Fruit fly (Drosophila melanogaster) whole organism, embryonic: ENCODE measurements around the gene Zaf1.

Experiments
- Ada2b ChIP-seq: fragments of 200-800 bp; sonication (Bioruptor generic); IDR thresholded peaks from 2 replicates; pipeline ENCODE4 v1.3.6; 2022; ENCODE audit warnings: missing biosample characterization, missing genetic modification characterization
- CG10654 ChIP-seq: fragments of 200-800 bp; sonication (Bioruptor generic); optimal IDR thresholded peaks from 2 replicates; lab custom pipeline; 2016; ENCODE audit warnings: missing biosample characterization, missing genetic modification characterization
- CG11456 ChIP-seq: fragments of 200-800 bp; sonication (Bioruptor generic); IDR thresholded peaks from 3 replicates; pipeline ENCODE4 v1.3.6; 2022; ENCODE audit warnings: missing biosample characterization, missing genetic modification characterization
- CG11695 ChIP-seq: fragments of 200-800 bp; sonication (Bioruptor generic); IDR thresholded peaks from 3 replicates; pipeline ENCODE4 v1.3.6; 2022; ENCODE audit warnings: missing biosample characterization, missing genetic modification characterization
- CG14860 ChIP-seq: fragments of 200-800 bp; sonication (Bioruptor generic); IDR thresholded peaks from 3 replicates; pipeline ENCODE4 v1.3.6; 2022; ENCODE audit warnings: missing biosample characterization, missing genetic modification characterization; ENCODE audit not compliant: partially characterized antibody
- CG15514 ChIP-seq: fragments of 200-800 bp; sonication (Bioruptor generic); optimal IDR thresholded peaks from 3 replicates; lab custom pipeline; 2017; ENCODE audit warnings: missing biosample characterization, missing genetic modification characterization, mild to moderate bottlenecking, moderate library complexity, missing genetic modification reagents
- CG17186 ChIP-seq: fragments of 200-800 bp; sonication (Bioruptor generic); optimal IDR thresholded peaks from 3 replicates; lab custom pipeline; 2017; ENCODE audit warnings: missing biosample characterization, missing genetic modification reagents, missing genetic modification characterization
- CG17328 ChIP-seq: fragments of 200-800 bp; sonication (Bioruptor generic); IDR thresholded peaks from 2 replicates; pipeline ENCODE4 v1.3.6; 2022; ENCODE audit warnings: missing biosample characterization, missing genetic modification characterization
- CG17359 ChIP-seq: fragments of 200-800 bp; sonication (Bioruptor generic); optimal IDR thresholded peaks from 3 replicates; lab custom pipeline; 2018; ENCODE audit warnings: missing biosample characterization, mild to moderate bottlenecking, missing genetic modification characterization, moderate library complexity
- CG17568 ChIP-seq: fragments of 200-800 bp; sonication (Bioruptor generic); optimal IDR thresholded peaks from 2 replicates; lab custom pipeline; 2018; ENCODE audit warnings: missing biosample characterization, mild to moderate bottlenecking, missing genetic modification characterization, moderate library complexity
- CG18599 ChIP-seq: fragments of 200-800 bp; sonication (Bioruptor generic); optimal IDR thresholded peaks from 3 replicates; lab custom pipeline; 2017; ENCODE audit warnings: missing biosample characterization, missing genetic modification characterization, mild to moderate bottlenecking, moderate library complexity, missing genetic modification reagents
- CG2129 ChIP-seq: fragments of 200-800 bp; sonication (Bioruptor generic); IDR thresholded peaks from 2 replicates; pipeline ENCODE4 v1.3.6; 2022; ENCODE audit warnings: missing biosample characterization, missing genetic modification characterization; ENCODE audit not compliant: partially characterized antibody
- CG2889 ChIP-seq: fragments of 200-800 bp; sonication (Bioruptor generic); IDR thresholded peaks from 3 replicates; pipeline ENCODE4 v1.3.6; 2022; ENCODE audit warnings: missing biosample characterization, missing genetic modification characterization
- CG30431 ChIP-seq: fragments of 200-800 bp; sonication (Bioruptor generic); optimal IDR thresholded peaks from 2 replicates; lab custom pipeline; 2017; ENCODE audit warnings: missing biosample characterization, missing genetic modification characterization
- CG33557 ChIP-seq: fragments of 200-800 bp; sonication (Bioruptor generic); optimal IDR thresholded peaks from 2 replicates; lab custom pipeline; 2019; ENCODE audit warnings: missing biosample characterization, mild to moderate bottlenecking, missing genetic modification characterization, moderate library complexity
- CG42726 ChIP-seq: fragments of 200-800 bp; sonication (Bioruptor generic); IDR thresholded peaks from 2 replicates; pipeline ENCODE4 v1.3.6; 2022; ENCODE audit warnings: missing biosample characterization, missing genetic modification characterization; ENCODE audit not compliant: partially characterized antibody
- CG4424 ChIP-seq: fragments of 200-800 bp; sonication (Bioruptor generic); optimal IDR thresholded peaks from 3 replicates; lab custom pipeline; 2016; ENCODE audit warnings: missing biosample characterization, missing genetic modification characterization
- CG5245 ChIP-seq: fragments of 200-800 bp; sonication (Bioruptor generic); optimal IDR thresholded peaks from 3 replicates; lab custom pipeline; 2016; ENCODE audit warnings: missing biosample characterization, missing genetic modification characterization
- CG6254 ChIP-seq: fragments of 200-800 bp; sonication (Bioruptor generic); optimal IDR thresholded peaks from 3 replicates; lab custom pipeline; 2017; ENCODE audit warnings: mild to moderate bottlenecking, missing biosample characterization, missing genetic modification reagents, missing genetic modification characterization
- CG6765 ChIP-seq: fragments of 200-800 bp; sonication (Bioruptor generic); optimal IDR thresholded peaks from 3 replicates; lab custom pipeline; 2017; ENCODE audit warnings: missing biosample characterization, mild to moderate bottlenecking, missing genetic modification characterization
- CG8924 ChIP-seq: fragments of 200-800 bp; optimal IDR thresholded peaks from 3 replicates; lab custom pipeline; 2019; ENCODE audit warnings: missing biosample characterization, mild to moderate bottlenecking, missing genetic modification characterization, moderate library complexity
- D19B ChIP-seq: fragments of 200-800 bp; sonication (Bioruptor generic); optimal IDR thresholded peaks from 2 replicates; lab custom pipeline; 2017; ENCODE audit warnings: missing biosample characterization, mild to moderate bottlenecking, missing genetic modification characterization
- Dip2 ChIP-seq: fragments of 200-800 bp; sonication (Bioruptor generic); IDR thresholded peaks from 2 replicates; pipeline ENCODE4 v1.3.6; 2022; ENCODE audit warnings: missing biosample characterization, missing genetic modification characterization
- Dref ChIP-seq: fragments of 200-800 bp; sonication (Bioruptor generic); IDR thresholded peaks from 2 replicates; pipeline ENCODE4 v1.3.6; 2022; ENCODE audit warnings: missing biosample characterization, missing genetic modification characterization
- Fer2 ChIP-seq: fragments of 200-800 bp; sonication (Bioruptor generic); optimal IDR thresholded peaks from 2 replicates; lab custom pipeline; 2018; ENCODE audit warnings: missing biosample characterization, mild to moderate bottlenecking, missing genetic modification characterization, moderate library complexity
- Lhr ChIP-seq: fragments of 200-800 bp; sonication (Bioruptor generic); optimal IDR thresholded peaks from 3 replicates; lab custom pipeline; 2017; ENCODE audit warnings: mild to moderate bottlenecking, missing biosample characterization, missing genetic modification reagents, missing genetic modification characterization
- MESR4 ChIP-seq: fragments of 200-800 bp; sonication (Bioruptor generic); optimal IDR thresholded peaks from 2 replicates; lab custom pipeline; 2018; ENCODE audit warnings: missing biosample characterization, mild to moderate bottlenecking, missing genetic modification characterization, moderate library complexity
- Mrtf ChIP-seq: fragments of 200-800 bp; sonication (Bioruptor generic); IDR thresholded peaks from 3 replicates; pipeline ENCODE4 v1.3.6; 2022; ENCODE audit warnings: missing biosample characterization, missing genetic modification characterization
- Nf-YC ChIP-seq: fragments of 200-800 bp; optimal IDR thresholded peaks from 3 replicates; lab custom pipeline; 2019; ENCODE audit warnings: missing biosample characterization, mild to moderate bottlenecking, missing genetic modification characterization, moderate library complexity
- Side ChIP-seq: fragments of 200-800 bp; sonication (Bioruptor generic); optimal IDR thresholded peaks from 2 replicates; lab custom pipeline; 2016; ENCODE audit warnings: missing biosample characterization, missing genetic modification characterization
- Ssrp ChIP-seq: fragments of 200-800 bp; sonication (Bioruptor generic); optimal IDR thresholded peaks from 2 replicates; lab custom pipeline; 2018; ENCODE audit warnings: missing biosample characterization, mild to moderate bottlenecking, missing genetic modification characterization, moderate library complexity
- TFAM ChIP-seq: fragments of 200-800 bp; sonication (Bioruptor generic); optimal IDR thresholded peaks from 2 replicates; lab custom pipeline; 2017; ENCODE audit warnings: missing biosample characterization, missing genetic modification characterization, inconsistent platforms
- Xbp1 ChIP-seq: fragments of 200-800 bp; sonication (Bioruptor generic); optimal IDR thresholded peaks from 3 replicates; lab custom pipeline; 2016; ENCODE audit warnings: missing biosample characterization, mild to moderate bottlenecking, missing genetic modification characterization
- ash1 ChIP-seq: fragments of 200-800 bp; sonication (Bioruptor generic); optimal IDR thresholded peaks from 2 replicates; lab custom pipeline; 2018; ENCODE audit warnings: missing biosample characterization, mild to moderate bottlenecking, missing genetic modification characterization
- btn ChIP-seq: fragments of 200-800 bp; sonication (Bioruptor generic); optimal IDR thresholded peaks from 2 replicates; lab custom pipeline; 2016; ENCODE audit warnings: missing biosample characterization, missing genetic modification characterization
- caup ChIP-seq: fragments of 200-800 bp; sonication (Bioruptor generic); optimal IDR thresholded peaks from 3 replicates; lab custom pipeline; 2017; ENCODE audit warnings: missing biosample characterization, mild to moderate bottlenecking, missing genetic modification characterization, moderate library complexity; ENCODE audit not compliant: severe bottlenecking
- danr ChIP-seq: fragments of 200-800 bp; sonication (Bioruptor generic); IDR thresholded peaks from 2 replicates; pipeline ENCODE4 v1.3.6; 2022; ENCODE audit warnings: missing biosample characterization, missing genetic modification characterization
- disco-r ChIP-seq: fragments of 200-800 bp; sonication (Bioruptor generic); optimal IDR thresholded peaks from 2 replicates; lab custom pipeline; 2016; ENCODE audit warnings: missing biosample characterization, missing genetic modification characterization
- gfzf ChIP-seq: fragments of 200-800 bp; sonication (Bioruptor generic); optimal IDR thresholded peaks from 2 replicates; lab custom pipeline; 2016; ENCODE audit warnings: missing biosample characterization, mild to moderate bottlenecking, missing genetic modification characterization, moderate library complexity
- grau ChIP-seq: fragments of 200-800 bp; optimal IDR thresholded peaks from 3 replicates; lab custom pipeline; 2019; ENCODE audit warnings: missing biosample characterization, mild to moderate bottlenecking, missing genetic modification characterization, moderate library complexity
- hkb ChIP-seq, 2 experiments: fragments of 200-800 bp in 1 of 2; fragments of >200 bp in 1 of 2; sonication (Bioruptor generic) in 1 of 2; IDR thresholded peaks in 1 of 2; optimal IDR thresholded peaks in 1 of 2; 2 replicates each; pipeline versions ENCODE4 v1.3.6 to Lab custom; 2017 to 2022; ENCODE audit warnings: missing biosample characterization in 1 of 2, missing genetic modification characterization in 1 of 2
- mirr ChIP-seq: fragments of 200-800 bp; sonication (Bioruptor generic); optimal IDR thresholded peaks from 3 replicates; lab custom pipeline; 2018; ENCODE audit warnings: missing biosample characterization, mild to moderate bottlenecking, missing genetic modification characterization
- ro ChIP-seq: fragments of 200-800 bp; sonication (Bioruptor generic); IDR thresholded peaks from 2 replicates; pipeline ENCODE4 v1.3.6; 2022; ENCODE audit warnings: missing biosample characterization, missing genetic modification characterization
- sens-2 ChIP-seq: fragments of 200-800 bp; sonication (Bioruptor generic); IDR thresholded peaks from 2 replicates; pipeline ENCODE4 v1.3.6; 2022; ENCODE audit warnings: missing biosample characterization, missing genetic modification characterization
- sr ChIP-seq: fragments of 200-800 bp; sonication (Bioruptor generic); IDR thresholded peaks from 3 replicates; pipeline ENCODE4 v1.3.6; 2022; ENCODE audit warnings: missing biosample characterization, missing genetic modification characterization
- stwl ChIP-seq: fragments of 200-800 bp; sonication (Bioruptor generic); optimal IDR thresholded peaks from 3 replicates; lab custom pipeline; 2018; ENCODE audit warnings: missing biosample characterization, mild to moderate bottlenecking, missing genetic modification characterization, moderate library complexity
- tio ChIP-seq: fragments of 200-800 bp; sonication (Bioruptor generic); optimal IDR thresholded peaks from 2 replicates; lab custom pipeline; 2017; ENCODE audit warnings: missing biosample characterization, missing genetic modification characterization, inconsistent platforms
- trh ChIP-seq: fragments of 200-800 bp; sonication (Bioruptor generic); optimal IDR thresholded peaks from 2 replicates; lab custom pipeline; 2016; ENCODE audit warnings: missing biosample characterization, missing genetic modification characterization
- twi ChIP-seq: fragments of 200-800 bp; optimal IDR thresholded peaks from 2 replicates; lab custom pipeline; 2019; ENCODE audit warnings: missing biosample characterization, mild to moderate bottlenecking, missing genetic modification characterization, moderate library complexity

Gene Zaf1

dm6 chr3R:11656614-11657216, 31.3 kb upstream of the Zaf1 start (continued):
- TF ChIP-seq Lhr (GFP tag; lab: Kevin White, UChicago): peak; percentile 84
- TF ChIP-seq CG33557: peak; percentile 85
- TF ChIP-seq sens-2: peak; percentile 91
- TF ChIP-seq mirr (GFP tag; lab: Kevin White, UChicago): peak; percentile 65
- peak; percentile 84 for TF ChIP-seq ash1 (GFP tag; lab: Kevin White, UChicago)
- TF ChIP-seq Mrtf (GFP tag; lab: Robert Waterston, UW): peak; percentile 96
- peak; percentile 97 for TF ChIP-seq CG17328 (GFP tag; lab: Robert Waterston, UW)
- TF ChIP-seq CG5245 (GFP tag; lab: Kevin White, UChicago): peak; percentile 93
- TF ChIP-seq Dip2 (GFP tag; lab: Robert Waterston, UW): peak; percentile 62; the same call in 1 of the 2 replicates
- peak; percentile 89 for TF ChIP-seq D19B (GFP tag; lab: Kevin White, UChicago)
- peak; percentile 97 for TF ChIP-seq CG11456 (GFP tag; lab: Robert Waterston, UW)
- TF ChIP-seq CG42726 (GFP tag; lab: Robert Waterston, UW): no peak
- peak; percentile 90 for TF ChIP-seq ro (GFP tag; lab: Robert Waterston, UW)
- TF ChIP-seq CG2129: no peak
- TF ChIP-seq CG2889 (GFP tag; lab: Robert Waterston, UW): peak; percentile 96
- TF ChIP-seq CG17359 (tag; lab: Kevin White, UChicago): peak; percentile 97
- no peak for TF ChIP-seq gfzf
- TF ChIP-seq trh (GFP tag; lab: Kevin White, UChicago): peak; percentile 91
- TF ChIP-seq CG11695 (GFP tag; lab: Robert Waterston, UW): peak; percentile 97
- TF ChIP-seq twi (tag; lab: Kevin White, UChicago): peak; percentile 82
- TF ChIP-seq Nf-YC: peak; percentile 73
- peak; percentile 92 for TF ChIP-seq danr (GFP tag; lab: Robert Waterston, UW)
- TF ChIP-seq CG6254: peak; percentile 84
- TF ChIP-seq caup (GFP tag; lab: Kevin White, UChicago): peak; percentile 96
- TF ChIP-seq stwl: peak; percentile 37
- TF ChIP-seq Dref (GFP tag; lab: Robert Waterston, UW): peak; percentile 39
- TF ChIP-seq btn (GFP tag; lab: Kevin White, UChicago): peak; percentile 85
- TF ChIP-seq TFAM (GFP tag; lab: Kevin White, UChicago): peak; percentile 68
- TF ChIP-seq CG15514 (GFP tag; lab: Kevin White, UChicago): peak; percentile 91
- peak; percentile 84 for TF ChIP-seq sr (GFP tag; lab: Robert Waterston, UW)
- TF ChIP-seq CG10654 (GFP tag; lab: Kevin White, UChicago): peak; percentile 91
- TF ChIP-seq tio (GFP tag; lab: Kevin White, UChicago): peak; percentile 95
- TF ChIP-seq Ada2b: peak; percentile 97
- TF ChIP-seq CG8924 (tag; lab: Kevin White, UChicago): peak; percentile 97
- peak; percentile 60 for TF ChIP-seq MESR4 (GFP tag; lab: Kevin White, UChicago)
- peak; percentile 97 for TF ChIP-seq Xbp1 (GFP tag; lab: Kevin White, UChicago)
- TF ChIP-seq grau (tag; lab: Kevin White, UChicago): peak; percentile 96
- TF ChIP-seq Side (GFP tag; lab: Kevin White, UChicago): peak; percentile 93
- peak; percentile 83 for TF ChIP-seq Fer2 (tag; lab: Kevin White, UChicago)
- peak; percentile 93 for TF ChIP-seq CG30431
- TF ChIP-seq CG4424 (GFP tag; lab: Kevin White, UChicago): peak; percentile 96
- TF ChIP-seq disco-r (GFP tag; lab: Kevin White, UChicago): peak; percentile 86
- TF ChIP-seq CG17186 (GFP tag; lab: Kevin White, UChicago): peak; percentile 72
- TF ChIP-seq Ssrp (tag; lab: Kevin White, UChicago): peak; percentile 94
- TF ChIP-seq CG17568: peak; percentile 96
- no peak for TF ChIP-seq hkb (optimal IDR thresholded peaks at IDR 0.05; lab: Kevin White, UChicago)
- TF ChIP-seq hkb (GFP tag; IDR thresholded peaks at IDR 0.05; lab: Robert Waterston, UW): peak; percentile 98
- TF ChIP-seq CG6765 (GFP tag; lab: Kevin White, UChicago): peak; percentile 92
- TF ChIP-seq CG18599 (GFP tag; lab: Kevin White, UChicago): peak; percentile 97
- no peak for TF ChIP-seq CG14860 (GFP tag; lab: Robert Waterston, UW)
